Worm (Caenorhabditis elegans) whole organism, L4 larva: ENCODE data around the gene Y73B6BL.14.

Experiments used
- F44E2.7 ChIP-seq: fragments of 200-800 bp; sonication (Bioruptor generic); IDR thresholded peaks from 2 replicates; pipeline ENCODE4 v2.1.2; 2022; ENCODE audit warnings: missing genetic modification characterization, missing compliant biosample characterization
- R02D3.7 ChIP-seq: fragments of 150-350 bp; sonication (generic microtip); optimal IDR thresholded peaks from 3 replicates; lab custom pipeline; 2014; ENCODE audit warnings: missing biosample characterization, missing genetic modification characterization
- fos-1 ChIP-seq: fragments of 150-350 bp; optimal IDR thresholded peaks from 2 replicates; lab custom pipeline; 2014; ENCODE audit warnings: missing biosample characterization, missing genetic modification characterization
- jun-1 ChIP-seq: fragments of 150-350 bp; optimal IDR thresholded peaks from 2 replicates; lab custom pipeline; 2014; ENCODE audit warnings: missing biosample characterization, missing genetic modification reagents, missing genetic modification characterization

ce11 chrIV:6299523-6299922 is 43.3 kb downstream of the Y73B6BL.14 start:
- no peak for TF ChIP-seq F44E2.7 (GFP tag; lab: Robert Waterston, UW)
- no peak for TF ChIP-seq jun-1 (tag; lab: Kevin White, UChicago)
- TF ChIP-seq fos-1 (tag; lab: Kevin White, UChicago): no peak
- TF ChIP-seq R02D3.7 (tag; lab: Kevin White, UChicago): no peak
